Worm (Caenorhabditis elegans) whole organism, L4 larva: ENCODE results near the gene ptr-6.

Experiments
- D1046.2 ChIP-seq: fragments of 200-800 bp; sonication (Bioruptor generic); IDR thresholded peaks from 2 replicates; pipeline ENCODE4 v1.3.6; 2022; ENCODE audit warnings: missing genetic modification characterization, missing compliant biosample characterization
- R02D3.7 ChIP-seq: fragments of 150-350 bp; sonication (generic microtip); optimal IDR thresholded peaks from 3 replicates; lab custom pipeline; 2014; ENCODE audit warnings: missing biosample characterization, missing genetic modification characterization
- Y105C5A.15 ChIP-seq: fragments of 200-800 bp; sonication (Bioruptor generic); IDR thresholded peaks from 2 replicates; pipeline ENCODE4 v1.3.6; 2022; ENCODE audit warnings: missing genetic modification characterization, missing compliant biosample characterization
- Y48G9A.11 ChIP-seq: fragments of 200-800 bp; sonication (Bioruptor generic); IDR thresholded peaks from 2 replicates; pipeline ENCODE4 v1.3.6; 2022; ENCODE audit warnings: missing genetic modification reagents, missing genetic modification characterization, missing compliant biosample characterization
- ZK546.5 ChIP-seq, 2 experiments: sonication (generic microtip); optimal IDR thresholded peaks; 2 replicates each; lab custom pipeline; 2017; ENCODE audit warnings: missing biosample characterization in 2 of 2, missing genetic modification characterization in 2 of 2
- aha-1 ChIP-seq: fragments of 150-350 bp; peaks from one replicate; lab custom pipeline; 2014; ENCODE audit warnings: missing biosample characterization, missing genetic modification characterization
- aly-2 ChIP-seq: sonication (generic microtip); optimal IDR thresholded peaks from 2 replicates; lab custom pipeline; 2018; ENCODE audit warnings: missing biosample characterization, missing genetic modification characterization
- attf-4 ChIP-seq: sonication (generic microtip); optimal IDR thresholded peaks from 3 replicates; lab custom pipeline; 2017; ENCODE audit warnings: missing biosample characterization, missing genetic modification characterization
- ceh-28 ChIP-seq: fragments of 150-350 bp; optimal IDR thresholded peaks from 2 replicates; lab custom pipeline; 2014; ENCODE audit warnings: missing biosample characterization, missing genetic modification reagents, missing genetic modification characterization
- ces-1 ChIP-seq: fragments of 150-350 bp; sonication (generic microtip); optimal IDR thresholded peaks from 4 replicates; lab custom pipeline; 2014; ENCODE audit warnings: missing biosample characterization, missing genetic modification reagents, missing genetic modification characterization
- daf-16 ChIP-seq, 3 experiments: sonication (generic microtip); optimal IDR thresholded peaks; 2 replicates each; lab custom pipeline; 2016 to 2017; ENCODE audit warnings: missing genetic modification characterization in 3 of 3, missing genetic modification reagents in 3 of 3, mild to moderate bottlenecking in 2 of 3, missing compliant biosample characterization in 2 of 3, missing biosample characterization in 1 of 3, moderate library complexity in 1 of 3
- dmd-9 ChIP-seq: fragments of 200-800 bp; sonication (Bioruptor generic); IDR thresholded peaks from 2 replicates; pipeline ENCODE4 v1.3.6; 2022; ENCODE audit warnings: missing genetic modification reagents, missing genetic modification characterization, missing compliant biosample characterization
- egl-27 ChIP-seq: sonication (generic microtip); optimal IDR thresholded peaks from 3 replicates; lab custom pipeline; 2017; ENCODE audit warnings: missing biosample characterization, missing genetic modification reagents, missing genetic modification characterization
- fkh-10 ChIP-seq: fragments of 150-350 bp; optimal IDR thresholded peaks from 2 replicates; lab custom pipeline; 2014; ENCODE audit warnings: missing biosample characterization, missing genetic modification reagents, missing genetic modification characterization
- gei-8 ChIP-seq: fragments of 200-800 bp; sonication (Bioruptor generic); optimal IDR thresholded peaks from 2 replicates; lab custom pipeline; 2018; ENCODE audit warnings: mild to moderate bottlenecking, missing genetic modification characterization, missing compliant biosample characterization
- hlh-11 ChIP-seq: fragments of 200-800 bp; sonication (Bioruptor generic); optimal IDR thresholded peaks from 2 replicates; lab custom pipeline; 2018; ENCODE audit warnings: mild to moderate bottlenecking, missing genetic modification characterization, missing compliant biosample characterization
- hlh-30 ChIP-seq: sonication (generic microtip); optimal IDR thresholded peaks from 2 replicates; lab custom pipeline; 2017; ENCODE audit warnings: antibody characterized with exemption, mild to moderate bottlenecking, missing genetic modification characterization, missing compliant biosample characterization; ENCODE audit not compliant: insufficient read depth
- hmg-1.1 ChIP-seq: fragments of 200-800 bp; sonication (Bioruptor generic); IDR thresholded peaks from 2 replicates; pipeline ENCODE4 v1.3.6; 2022; ENCODE audit warnings: missing genetic modification reagents, missing genetic modification characterization, missing compliant biosample characterization
- lin-13 ChIP-seq: fragments of 150-350 bp; optimal IDR thresholded peaks from 2 replicates; lab custom pipeline; 2014; ENCODE audit warnings: missing biosample characterization, missing genetic modification reagents, missing genetic modification characterization
- lin-29 ChIP-seq: fragments of 200-800 bp; sonication (Bioruptor generic); IDR thresholded peaks from 2 replicates; pipeline ENCODE4 v1.3.6; 2022; ENCODE audit warnings: missing genetic modification reagents, missing genetic modification characterization, missing compliant biosample characterization
- lin-38 ChIP-seq: fragments of 200-800 bp; sonication (Bioruptor generic); IDR thresholded peaks from 2 replicates; pipeline ENCODE4 v1.3.6; 2022; ENCODE audit warnings: missing genetic modification reagents, missing genetic modification characterization, missing compliant biosample characterization
- lir-3 ChIP-seq: sonication (generic microtip); optimal IDR thresholded peaks from 2 replicates; lab custom pipeline; 2016; ENCODE audit warnings: mild to moderate bottlenecking, missing genetic modification characterization, missing compliant biosample characterization
- madf-5 ChIP-seq, 2 experiments: fragments of 200-800 bp; sonication (Bioruptor generic); IDR thresholded peaks; 2 replicates each; pipeline ENCODE4 v1.3.6; 2022; ENCODE audit warnings: missing compliant biosample characterization in 2 of 2, missing genetic modification characterization in 2 of 2
- madf-9 ChIP-seq: fragments of 200-800 bp; sonication (Bioruptor generic); conservative IDR thresholded peaks from 2 replicates; pipeline ENCODE4 v1.3.6; 2022; ENCODE audit warnings: missing genetic modification reagents, missing genetic modification characterization, missing compliant biosample characterization
- mxl-3 ChIP-seq: fragments of 200-800 bp; sonication (Bioruptor generic); optimal IDR thresholded peaks from 2 replicates; lab custom pipeline; 2018; ENCODE audit warnings: mild to moderate bottlenecking, missing genetic modification characterization, missing compliant biosample characterization
- nhr-102 ChIP-seq: sonication (generic microtip); optimal IDR thresholded peaks from 2 replicates; lab custom pipeline; 2016; ENCODE audit warnings: mild to moderate bottlenecking, missing genetic modification characterization, moderate library complexity, missing compliant biosample characterization
- nhr-28 ChIP-seq: fragments of 150-350 bp; optimal IDR thresholded peaks from 2 replicates; lab custom pipeline; 2014; ENCODE audit warnings: missing biosample characterization, missing genetic modification characterization
- nhr-41 ChIP-seq: fragments of 200-800 bp; sonication (Bioruptor generic); IDR thresholded peaks from 2 replicates; pipeline ENCODE4 v1.3.6; 2022; ENCODE audit warnings: missing genetic modification reagents, missing genetic modification characterization, missing compliant biosample characterization
- nhr-48 ChIP-seq: sonication (generic microtip); optimal IDR thresholded peaks from 2 replicates; lab custom pipeline; 2016; ENCODE audit warnings: mild to moderate bottlenecking, missing genetic modification characterization, missing compliant biosample characterization
- nhr-77 ChIP-seq: fragments of 150-350 bp; optimal IDR thresholded peaks from 2 replicates; lab custom pipeline; 2014; ENCODE audit warnings: missing biosample characterization, missing genetic modification characterization
- php-3 ChIP-seq: fragments of 200-800 bp; sonication (Bioruptor generic); IDR thresholded peaks from 2 replicates; pipeline ENCODE4 v1.3.6; 2022; ENCODE audit warnings: missing genetic modification reagents, missing genetic modification characterization, missing compliant biosample characterization
- rbr-2 ChIP-seq: sonication (generic microtip); optimal IDR thresholded peaks from 2 replicates; lab custom pipeline; 2016; ENCODE audit warnings: missing genotype, missing genetic modification characterization, missing compliant biosample characterization
- sdz-12 ChIP-seq: fragments of 200-800 bp; sonication (Bioruptor generic); optimal IDR thresholded peaks from 2 replicates; lab custom pipeline; 2018; ENCODE audit warnings: mild to moderate bottlenecking, missing genetic modification characterization, missing compliant biosample characterization
- snpc-1.2 ChIP-seq: fragments of 200-800 bp; sonication (Bioruptor generic); IDR thresholded peaks from 2 replicates; pipeline ENCODE4 v1.3.6; 2022; ENCODE audit warnings: missing genetic modification reagents, missing genetic modification characterization, missing compliant biosample characterization
- snpc-4 ChIP-seq: fragments of 150-350 bp; optimal IDR thresholded peaks from 2 replicates; lab custom pipeline; 2014; ENCODE audit warnings: missing biosample characterization, missing genetic modification characterization
- spr-1 ChIP-seq: sonication (generic microtip); optimal IDR thresholded peaks from 2 replicates; lab custom pipeline; 2016; ENCODE audit warnings: mild to moderate bottlenecking, missing genetic modification characterization, missing compliant biosample characterization
- unc-130 ChIP-seq: sonication (generic microtip); optimal IDR thresholded peaks from 2 replicates; lab custom pipeline; 2016; ENCODE audit warnings: missing genetic modification reagents, missing genetic modification characterization, missing compliant biosample characterization
- unc-62 ChIP-seq, 3 experiments: fragments of 150-350 bp in 1 of 3; sonication (generic microtip); optimal IDR thresholded peaks in 2 of 3; peaks in 1 of 3; 1 replicate in 1 of 3; 2 replicates in 2 of 3; lab custom pipeline; 2014 to 2017; ENCODE audit warnings: missing biosample characterization in 3 of 3, missing genetic modification characterization in 3 of 3, missing genetic modification reagents in 3 of 3, missing genotype in 1 of 3
- vab-7 ChIP-seq: fragments of 200-800 bp; sonication (Bioruptor generic); IDR thresholded peaks from 2 replicates; pipeline ENCODE4 v1.3.6; 2022; ENCODE audit warnings: missing genetic modification reagents, missing genetic modification characterization, missing compliant biosample characterization
- zfp-2 ChIP-seq: sonication (generic microtip); optimal IDR thresholded peaks from 2 replicates; lab custom pipeline; 2016; ENCODE audit warnings: mild to moderate bottlenecking, missing genetic modification characterization, missing compliant biosample characterization
- zip-2 ChIP-seq: fragments of 150-350 bp; optimal IDR thresholded peaks from 2 replicates; lab custom pipeline; 2014; ENCODE audit warnings: missing biosample characterization, missing genetic modification characterization
- ztf-7 ChIP-seq: fragments of 150-350 bp; optimal IDR thresholded peaks from 2 replicates; lab custom pipeline; 2014; ENCODE audit warnings: missing biosample characterization, missing genetic modification characterization

ptr-6 gene

ce11 chrII:5220648-5221047 lies 26.0 kb downstream of the ptr-6 start:
- no peak for TF ChIP-seq nhr-77
- TF ChIP-seq unc-62 (GFP tag; optimal IDR thresholded peaks at IDR 0.05 in 1 of 2; lab: Kevin White, UChicago) = peak in 1 of 2 experiments; percentile 58
- TF ChIP-seq unc-62 (tag; optimal IDR thresholded peaks at IDR 0.05; lab: Kevin White, UChicago) = no peak

ce11 chrII:5218349-5218748 lies 28.3 kb downstream of the ptr-6 start:
- TF ChIP-seq sdz-12 (GFP tag; lab: Kevin White, UChicago) = no peak
- TF ChIP-seq aha-1 = peak; percentile 39
- TF ChIP-seq snpc-4 (tag; lab: Kevin White, UChicago) = no peak
- TF ChIP-seq lin-29 (GFP tag; lab: Robert Waterston, UW) = no peak
- no peak for TF ChIP-seq hmg-1.1
- TF ChIP-seq, all 104 proteins: peak for 1

DNA sequence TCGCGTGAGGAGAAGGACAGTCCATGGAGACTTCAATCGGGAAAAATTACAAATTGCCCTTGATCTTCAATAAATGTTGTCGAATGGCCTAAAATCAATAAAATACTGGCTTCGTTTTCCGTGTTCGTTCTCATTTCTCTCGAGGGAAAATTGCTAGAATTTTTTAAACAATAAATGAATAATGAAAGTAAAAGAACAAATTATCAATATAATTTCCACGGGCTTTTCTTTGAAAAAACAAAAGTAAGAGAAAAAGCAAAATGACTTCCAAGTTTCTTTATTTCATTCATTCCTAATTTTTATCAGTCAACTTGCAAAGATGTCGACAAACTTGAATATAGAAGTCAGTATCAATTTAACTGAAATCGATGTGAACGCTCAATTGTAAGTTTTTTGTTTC lies 34.0 kb downstream of the ptr-6 start, which contains the start of gene C34F11.1:
Gene C34F11.1 (plus strand): TSS at position 301 of the 400 bp plus-strand sequence.
- no peak for TF ChIP-seq mxl-3 (GFP tag; lab: Kevin White, UChicago)
- TF ChIP-seq ZK546.5 (tag; optimal IDR thresholded peaks at IDR 0.05; lab: Kevin White, UChicago) = no peak
- no peak for TF ChIP-seq hlh-30
- no peak for TF ChIP-seq lin-13 (GFP tag; lab: Kevin White, UChicago)
- no peak for TF ChIP-seq zfp-2
- no peak for TF ChIP-seq sdz-12 (GFP tag; lab: Kevin White, UChicago)
- no peak for TF ChIP-seq spr-1 (tag; lab: Kevin White, UChicago)
- TF ChIP-seq madf-9 = no peak
- TF ChIP-seq gei-8 (GFP tag; lab: Kevin White, UChicago) = no peak
- no peak for TF ChIP-seq R02D3.7 (tag; lab: Kevin White, UChicago)
- no peak for TF ChIP-seq lin-29 (GFP tag; lab: Robert Waterston, UW)
- TF ChIP-seq nhr-41 (GFP tag; lab: Robert Waterston, UW) = no peak
- TF ChIP-seq unc-130 (GFP tag; lab: Kevin White, UChicago) = no peak
- TF ChIP-seq nhr-102 (tag; lab: Kevin White, UChicago) = no peak
- TF ChIP-seq nhr-48 = no peak
- TF ChIP-seq lin-38 = no peak
- no peak for TF ChIP-seq snpc-4 (tag; lab: Kevin White, UChicago)
- no peak for TF ChIP-seq madf-5 (GFP tag; IDR thresholded peaks at IDR 0.05; lab: Robert Waterston, UW)

DNA sequence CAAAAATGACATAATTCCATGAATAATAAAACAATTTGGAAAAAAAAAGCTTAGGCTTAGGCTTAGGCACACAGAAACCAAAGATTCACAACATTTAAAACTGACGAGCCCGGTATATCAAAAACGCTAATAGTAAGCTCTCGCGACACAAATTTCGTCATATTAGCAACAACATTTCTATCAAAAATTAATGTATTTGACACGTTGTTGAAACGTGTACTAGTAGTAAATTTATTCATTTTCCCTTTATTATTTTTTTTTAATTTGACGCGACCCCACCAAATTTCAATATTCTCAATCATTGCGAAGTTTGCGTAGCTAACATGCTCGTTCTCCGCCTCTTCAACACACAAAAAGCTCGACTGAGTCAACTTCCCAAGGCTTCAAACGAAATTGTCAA lies 34.7 kb downstream of the ptr-6 start, which contains the start of gene C34F11.2:
Gene C34F11.2 (plus strand): TSS at position 301 of the 400 bp plus-strand sequence.
- TF ChIP-seq aha-1 (peak; percentile 90), aly-2 (no peak)

DNA sequence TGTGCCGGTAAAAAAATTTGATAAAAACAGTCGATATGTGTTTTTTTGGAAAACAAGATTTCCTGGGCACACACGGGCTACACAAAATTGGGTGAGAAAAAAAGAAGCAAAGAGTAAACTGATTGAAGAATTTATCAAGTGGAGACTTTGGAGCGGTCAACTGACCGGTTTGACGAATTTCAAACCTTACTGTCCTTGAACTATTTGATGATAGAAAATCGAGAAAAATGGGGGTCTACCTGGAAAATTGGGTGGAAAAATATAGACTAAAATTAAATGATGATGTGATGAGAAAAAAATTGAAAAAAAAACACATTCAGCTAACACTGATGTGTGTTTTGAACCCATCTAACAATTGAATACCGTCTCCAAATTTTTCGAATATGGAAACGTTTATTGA lies 35.8 kb downstream of the ptr-6 start, which contains the start of gene C34F11.8:
Gene C34F11.8 (minus strand): TSS at position 135 of the 400 bp plus-strand sequence.
- TF ChIP-seq ces-1 (GFP tag; lab: Kevin White, UChicago) = no peak
- TF ChIP-seq lir-3 (tag; lab: Kevin White, UChicago) = no peak
- TF ChIP-seq sdz-12 (GFP tag; lab: Kevin White, UChicago) = no peak
- no peak for TF ChIP-seq vab-7
- TF ChIP-seq hlh-11 = no peak
- no peak for TF ChIP-seq ztf-7 (tag; lab: Kevin White, UChicago)
- TF ChIP-seq unc-62 (GFP tag; optimal IDR thresholded peaks at IDR 0.05 in 1 of 2; lab: Kevin White, UChicago) = peak in 1 of 2 experiments; percentile 95
- TF ChIP-seq unc-62 (tag; optimal IDR thresholded peaks at IDR 0.05; lab: Kevin White, UChicago) = no peak
- no peak for TF ChIP-seq Y105C5A.15
- TF ChIP-seq rbr-2 = no peak
- no peak for TF ChIP-seq daf-16 (GFP tag; optimal IDR thresholded peaks at IDR 0.05; lab: Kevin White, UChicago)
- TF ChIP-seq daf-16 (tag; optimal IDR thresholded peaks at IDR 0.05; lab: Kevin White, UChicago) = no peak
- no peak for TF ChIP-seq ceh-28
- TF ChIP-seq madf-9 = no peak
- no peak for TF ChIP-seq lin-13 (GFP tag; lab: Kevin White, UChicago)
- no peak for TF ChIP-seq D1046.2 (GFP tag; lab: Robert Waterston, UW)
- TF ChIP-seq snpc-1.2 (GFP tag; lab: Robert Waterston, UW) = no peak
- no peak for TF ChIP-seq php-3 (GFP tag; lab: Robert Waterston, UW)
- TF ChIP-seq nhr-41 (GFP tag; lab: Robert Waterston, UW) = no peak
- TF ChIP-seq dmd-9 (GFP tag; lab: Robert Waterston, UW) = no peak
- TF ChIP-seq nhr-28 = peak; percentile 64
- TF ChIP-seq fkh-10 (GFP tag; lab: Kevin White, UChicago) = no peak
- TF ChIP-seq aha-1 = peak; percentile 27
- no peak for TF ChIP-seq Y48G9A.11 (GFP tag; lab: Robert Waterston, UW)
- TF ChIP-seq unc-130 (GFP tag; lab: Kevin White, UChicago) = no peak
- TF ChIP-seq zip-2 (tag; lab: Kevin White, UChicago) = no peak
- TF ChIP-seq attf-4 (tag; lab: Kevin White, UChicago) = no peak
- no peak for TF ChIP-seq egl-27 (tag; lab: Kevin White, UChicago)
